Worm (Caenorhabditis elegans): Measurements from ENCODE around the gene fbxb-75.

fbxb-75 gene

DNA sequence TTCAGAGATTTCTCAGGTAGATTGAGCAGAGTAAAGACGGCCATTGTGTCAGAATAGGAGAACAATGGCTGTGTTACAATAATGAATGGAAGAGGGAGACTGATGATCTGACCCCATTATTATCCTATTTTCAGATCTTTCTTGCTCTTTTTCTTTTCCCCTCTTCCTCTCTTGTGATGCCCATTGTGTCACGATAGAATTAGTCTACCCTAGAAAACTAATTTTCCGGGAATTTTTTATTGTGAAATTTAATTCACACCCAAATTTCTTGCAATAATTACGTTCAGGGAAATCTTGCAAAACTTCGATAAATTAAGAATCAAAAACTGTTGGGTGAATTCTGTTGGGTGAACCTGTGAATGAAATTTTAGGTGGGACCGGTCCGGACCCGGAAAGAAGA, at the start of gene fbxb-75:
fbxb-75 (minus strand) TSS at position 101 of the 400 bp plus-strand sequence.
- no peak for TF ChIP-seq ref-1 (GFP tag; conservative IDR thresholded peaks at IDR 0.05)
- no peak for TF ChIP-seq cog-1 (tag; optimal IDR thresholded peaks at IDR 0.05)
- no peak for TF ChIP-seq T22C8.4 (GFP tag; IDR thresholded peaks at IDR 0.05)
- TF ChIP-seq med-1 (GFP tag; optimal IDR thresholded peaks at IDR 0.05; ENCODE audit: insufficient read depth) = no peak
- no peak for TF ChIP-seq ztf-23 (GFP tag; IDR thresholded peaks at IDR 0.05)
- TF ChIP-seq tab-1 (GFP tag; IDR thresholded peaks at IDR 0.05) = no peak
- no peak for TF ChIP-seq klf-2 (GFP tag; conservative IDR thresholded peaks at IDR 0.05)
- TF ChIP-seq flt-1 (GFP tag; IDR thresholded peaks at IDR 0.05) = no peak
- no peak for TF ChIP-seq ztf-29 (GFP tag; IDR thresholded peaks at IDR 0.05)

DNA sequence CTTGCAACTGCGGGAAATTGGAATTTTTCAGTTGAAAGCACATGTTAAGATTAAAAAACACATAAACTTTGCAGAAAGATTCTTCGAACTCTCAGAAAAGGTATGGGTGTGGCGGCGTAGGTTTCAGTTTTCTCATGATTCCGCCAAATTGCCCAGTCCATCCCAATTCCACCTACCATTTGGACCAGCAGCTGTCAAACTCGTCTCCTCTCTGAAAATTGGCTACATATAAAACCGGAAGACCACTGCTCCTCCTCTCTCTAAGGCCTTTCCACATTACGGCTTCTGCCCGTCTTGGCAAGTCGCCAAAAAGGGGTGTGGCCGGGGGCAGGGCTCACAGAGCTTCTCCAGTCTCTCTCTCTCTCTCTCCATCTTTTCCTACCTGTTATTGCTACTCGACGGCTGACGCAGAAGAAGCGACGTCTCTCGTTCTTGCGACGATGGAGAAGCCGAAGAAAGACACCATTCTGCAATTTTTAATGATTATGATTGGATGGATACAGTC, 49.2 kb upstream of the fbxb-75 start, which contains the start of gene ZK180.7:
ZK180.7 (plus strand) TSS at position 395 of the 505 bp plus-strand sequence.
- TF ChIP-seq ztf-29 (GFP tag; IDR thresholded peaks at IDR 0.05) (no peak), tab-1 (GFP tag; IDR thresholded peaks at IDR 0.05) (no peak), flt-1 (GFP tag; IDR thresholded peaks at IDR 0.05) (no peak), cog-1 (tag; optimal IDR thresholded peaks at IDR 0.05) (no peak), klf-2 (GFP tag; conservative IDR thresholded peaks at IDR 0.05) (no peak)

DNA sequence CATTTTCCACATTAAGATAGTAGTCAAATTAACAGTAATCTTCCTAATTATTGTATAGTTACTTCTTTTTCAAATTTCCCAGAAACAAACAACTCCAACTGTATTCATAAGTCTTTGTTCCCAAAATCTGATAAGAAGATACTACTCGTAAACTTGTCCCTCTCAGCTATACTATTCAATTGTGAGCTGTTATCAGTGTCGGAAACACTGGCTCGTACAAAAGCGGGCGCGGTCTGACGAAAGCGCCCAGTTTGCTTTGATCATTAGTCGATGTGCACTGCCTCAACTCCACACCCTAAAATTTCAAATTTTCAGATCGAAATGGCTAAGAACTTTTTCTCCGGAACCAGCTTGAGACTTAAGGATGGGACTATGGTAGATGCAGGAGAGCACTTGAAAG, 45.8 kb upstream of the fbxb-75 start, which contains the start of gene trx-3:
trx-3 (plus strand) TSS at position 291 of the 400 bp plus-strand sequence.
- TF ChIP-seq ztf-23 (GFP tag; IDR thresholded peaks at IDR 0.05) (no peak), ref-1 (GFP tag; conservative IDR thresholded peaks at IDR 0.05) (no peak), cog-1 (tag; optimal IDR thresholded peaks at IDR 0.05) (no peak), tab-1 (GFP tag; IDR thresholded peaks at IDR 0.05) (no peak), klf-2 (GFP tag; conservative IDR thresholded peaks at IDR 0.05) (no peak)

DNA sequence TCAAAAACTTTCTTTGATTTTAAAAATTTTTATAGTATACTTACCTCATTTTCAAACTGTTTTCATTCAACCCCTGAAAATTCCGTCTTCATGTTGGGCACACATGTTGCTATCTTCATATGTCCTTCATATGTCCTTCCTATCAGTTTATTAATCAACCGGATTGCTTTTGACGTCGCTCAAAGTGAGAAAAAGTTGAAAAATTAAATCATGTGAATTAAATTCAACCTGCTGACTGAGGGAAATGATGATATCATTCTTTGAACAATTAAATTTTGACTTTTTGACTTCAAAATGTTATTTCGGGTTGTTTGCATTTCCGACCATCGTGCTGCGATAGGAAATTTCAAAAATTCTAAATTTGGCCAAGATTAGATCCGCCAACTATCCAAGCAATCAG, 43.6 kb upstream of the fbxb-75 start:
- TF ChIP-seq ztf-29 (GFP tag; IDR thresholded peaks at IDR 0.05) (no peak), T22C8.4 (GFP tag; IDR thresholded peaks at IDR 0.05) (no peak), tab-1 (GFP tag; IDR thresholded peaks at IDR 0.05) (no peak), klf-2 (GFP tag; conservative IDR thresholded peaks at IDR 0.05) (no peak), cog-1 (tag; optimal IDR thresholded peaks at IDR 0.05) (no peak), ztf-23 (GFP tag; IDR thresholded peaks at IDR 0.05) (no peak), med-1 (GFP tag; optimal IDR thresholded peaks at IDR 0.05; ENCODE audit: insufficient read depth) (no peak), flt-1 (GFP tag; IDR thresholded peaks at IDR 0.05) (no peak), ref-1 (GFP tag; conservative IDR thresholded peaks at IDR 0.05) (no peak)

DNA sequence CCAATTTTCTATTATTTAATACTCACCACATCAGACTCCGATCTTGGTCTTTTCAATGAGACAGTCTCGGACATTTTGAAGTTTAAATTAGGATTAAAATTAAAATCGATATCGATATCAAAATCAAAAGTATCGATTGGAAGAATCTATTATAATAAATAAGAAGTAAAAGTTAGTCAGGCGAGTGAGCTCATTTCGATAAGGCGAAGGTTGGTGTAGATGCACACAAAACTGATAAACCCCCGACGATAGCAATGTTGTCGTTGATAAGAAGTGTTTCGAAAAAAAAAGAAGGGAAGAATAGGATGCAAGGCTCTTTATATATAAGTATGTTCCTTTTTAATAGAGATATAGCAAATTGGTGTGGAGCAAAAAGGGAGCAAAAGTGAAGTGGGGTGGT, 41.6 kb upstream of the fbxb-75 start, which contains the start of gene M01H9.4:
M01H9.4 (minus strand) TSS at position 379 of the 400 bp plus-strand sequence.
- TF ChIP-seq ztf-23 (GFP tag; IDR thresholded peaks at IDR 0.05) = no peak
- TF ChIP-seq ref-1 (GFP tag; conservative IDR thresholded peaks at IDR 0.05) = no peak
- TF ChIP-seq tab-1 (GFP tag; IDR thresholded peaks at IDR 0.05) = no peak
- no peak for TF ChIP-seq ztf-29 (GFP tag; IDR thresholded peaks at IDR 0.05)
- TF ChIP-seq cog-1 (tag; optimal IDR thresholded peaks at IDR 0.05) = no peak
- TF ChIP-seq flt-1 (GFP tag; IDR thresholded peaks at IDR 0.05) = no peak
- no peak for TF ChIP-seq med-1 (GFP tag; optimal IDR thresholded peaks at IDR 0.05; ENCODE audit: insufficient read depth)
- no peak for TF ChIP-seq T22C8.4 (GFP tag; IDR thresholded peaks at IDR 0.05)
- no peak for TF ChIP-seq klf-2 (GFP tag; conservative IDR thresholded peaks at IDR 0.05)

DNA sequence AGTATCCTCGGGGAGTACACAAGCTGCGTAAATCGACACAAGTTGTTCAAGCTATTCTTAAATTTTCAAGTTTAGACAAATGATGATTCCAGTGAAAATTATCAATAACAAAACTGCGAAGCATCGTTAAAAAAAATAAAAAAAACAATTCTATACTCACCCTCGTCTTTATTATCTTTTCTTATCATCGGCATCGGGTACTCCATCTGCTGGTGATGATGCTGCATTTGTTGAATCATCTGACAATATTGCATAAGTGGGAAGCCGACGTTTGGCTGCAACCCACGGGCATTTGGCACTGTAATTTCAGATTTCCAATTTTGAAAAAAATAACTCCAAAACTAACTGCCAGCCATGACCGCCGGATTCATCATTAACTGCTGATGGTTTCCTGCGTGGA, 40.3 kb upstream of the fbxb-75 start:
- TF ChIP-seq med-1 (GFP tag; optimal IDR thresholded peaks at IDR 0.05; ENCODE audit: insufficient read depth) (no peak), cog-1 (tag; optimal IDR thresholded peaks at IDR 0.05) (no peak), ref-1 (GFP tag; conservative IDR thresholded peaks at IDR 0.05) (no peak), ztf-23 (GFP tag; IDR thresholded peaks at IDR 0.05) (no peak), klf-2 (GFP tag; conservative IDR thresholded peaks at IDR 0.05) (no peak), T22C8.4 (GFP tag; IDR thresholded peaks at IDR 0.05) (no peak), tab-1 (GFP tag; IDR thresholded peaks at IDR 0.05) (no peak), flt-1 (GFP tag; IDR thresholded peaks at IDR 0.05) (no peak), ztf-29 (GFP tag; IDR thresholded peaks at IDR 0.05) (no peak)

DNA sequence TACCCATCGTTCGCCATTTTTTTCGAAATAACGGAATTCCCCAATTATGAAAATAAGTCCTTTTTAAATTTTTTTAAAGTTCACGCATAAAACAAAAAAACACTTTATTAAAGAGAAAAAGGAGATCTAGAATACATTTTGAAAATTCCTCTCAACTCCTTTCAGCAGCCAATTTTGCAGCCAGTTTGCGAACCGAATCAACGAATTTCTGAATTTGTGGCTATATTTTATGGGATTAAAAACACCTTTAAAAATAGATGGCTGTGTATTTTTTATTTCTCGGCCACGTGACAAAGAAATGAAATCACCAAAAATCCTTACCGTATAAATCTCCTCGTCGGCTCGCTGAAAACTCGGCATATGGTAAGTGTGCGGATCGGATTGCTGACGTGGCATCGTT, 39.0 kb upstream of the fbxb-75 start, which contains the start of gene M01H9.10:
M01H9.10 (minus strand) TSS at position 101 of the 400 bp plus-strand sequence.
- TF ChIP-seq ref-1 (GFP tag; conservative IDR thresholded peaks at IDR 0.05) (no peak), klf-2 (GFP tag; conservative IDR thresholded peaks at IDR 0.05) (no peak), med-1 (GFP tag; optimal IDR thresholded peaks at IDR 0.05; ENCODE audit: insufficient read depth) (no peak), tab-1 (GFP tag; IDR thresholded peaks at IDR 0.05) (no peak), cog-1 (tag; optimal IDR thresholded peaks at IDR 0.05) (no peak), ztf-23 (GFP tag; IDR thresholded peaks at IDR 0.05) (no peak), flt-1 (GFP tag; IDR thresholded peaks at IDR 0.05) (no peak), ztf-29 (GFP tag; IDR thresholded peaks at IDR 0.05) (no peak), T22C8.4 (GFP tag; IDR thresholded peaks at IDR 0.05) (no peak)

DNA sequence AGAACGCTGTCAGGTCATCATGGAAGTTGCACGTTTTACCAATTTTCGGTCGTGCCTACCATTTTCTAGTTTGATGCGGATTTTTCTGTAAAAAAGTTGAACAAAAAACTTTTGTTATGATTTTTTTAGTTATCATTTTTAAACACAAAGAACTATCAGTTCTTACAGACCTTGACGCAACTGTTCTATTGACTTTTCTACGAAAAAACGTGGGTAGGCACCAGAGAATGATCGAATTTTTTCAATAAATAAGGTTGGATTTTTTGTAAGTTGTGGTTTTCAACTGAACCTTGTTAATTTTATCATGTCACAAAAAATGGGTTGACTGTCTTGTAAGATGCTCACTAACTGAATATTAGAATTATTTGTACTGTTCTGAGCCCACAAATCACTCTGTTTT, 37.6 kb upstream of the fbxb-75 start:
- TF ChIP-seq flt-1 (GFP tag; IDR thresholded peaks at IDR 0.05) (no peak), tab-1 (GFP tag; IDR thresholded peaks at IDR 0.05) (no peak), cog-1 (tag; optimal IDR thresholded peaks at IDR 0.05) (no peak), T22C8.4 (GFP tag; IDR thresholded peaks at IDR 0.05) (no peak), ztf-23 (GFP tag; IDR thresholded peaks at IDR 0.05) (no peak), med-1 (GFP tag; optimal IDR thresholded peaks at IDR 0.05; ENCODE audit: insufficient read depth) (no peak), ref-1 (GFP tag; conservative IDR thresholded peaks at IDR 0.05) (no peak), ztf-29 (GFP tag; IDR thresholded peaks at IDR 0.05) (no peak), klf-2 (GFP tag; conservative IDR thresholded peaks at IDR 0.05) (no peak)

DNA sequence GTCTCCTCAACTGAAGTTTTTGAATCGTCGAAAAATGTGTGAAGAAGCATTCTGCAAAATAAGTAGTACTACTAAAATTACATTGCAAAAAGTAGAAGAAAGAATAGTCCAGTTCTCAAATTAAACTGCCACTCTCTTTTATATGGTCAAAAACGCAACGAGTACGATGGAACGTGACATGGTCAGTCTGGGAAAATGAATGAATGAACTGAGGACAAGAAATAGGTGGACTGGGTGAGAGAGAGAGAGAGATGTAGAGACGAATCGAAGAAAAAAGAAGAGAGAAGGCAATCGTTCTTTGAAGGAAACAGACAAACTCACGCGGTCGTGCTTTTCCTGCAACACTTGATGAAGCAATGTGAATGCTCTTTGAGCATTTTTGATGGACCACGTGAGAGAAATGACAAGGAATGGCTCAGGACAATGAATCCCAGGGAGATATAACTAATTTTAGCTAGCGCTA, 36.1 kb upstream of the fbxb-75 start, which contains the start of gene M01H9.3:
M01H9.3 (minus strand) TSS at position 51 of the 463 bp plus-strand sequence.
- TF ChIP-seq ref-1 (GFP tag; conservative IDR thresholded peaks at IDR 0.05) = no peak
- TF ChIP-seq klf-2 (GFP tag; conservative IDR thresholded peaks at IDR 0.05) = no peak
- no peak for TF ChIP-seq cog-1 (tag; optimal IDR thresholded peaks at IDR 0.05)
- no peak for TF ChIP-seq med-1 (GFP tag; optimal IDR thresholded peaks at IDR 0.05; ENCODE audit: insufficient read depth)
- TF ChIP-seq flt-1 (GFP tag; IDR thresholded peaks at IDR 0.05) = no peak
- TF ChIP-seq T22C8.4 (GFP tag; IDR thresholded peaks at IDR 0.05) = no peak

Data from whole organism, midembryonic.